Worm (Caenorhabditis elegans): ENCODE data around the gene str-261.

The str-261 gene

ce11 chrIII:11079445-11079844 lies 5.1 kb downstream of the str-261 start, which contains the start of gene W09D6.4:
W09D6.4 (plus strand) TSS chrIII:11079745.
- TF ChIP-seq M03D4.4 (tag; optimal IDR thresholded peaks at IDR 0.05) (no peak), pha-4 (tag; optimal IDR thresholded peaks at IDR 0.05) (no peak), cnd-1 (tag; optimal IDR thresholded peaks at IDR 0.05) (no peak), drap-1 (GFP tag; optimal IDR thresholded peaks at IDR 0.05) (no peak), flh-1 (GFP tag; optimal IDR thresholded peaks at IDR 0.05) (no peak), sem-2 (GFP tag; optimal IDR thresholded peaks at IDR 0.05) (no peak)

ce11 chrIII:11082604-11083003 lies 8.3 kb downstream of the str-261 start:
- no peak for TF ChIP-seq mep-1 (tag; optimal IDR thresholded peaks at IDR 0.05)
- peak; percentile 60 for TF ChIP-seq hlh-1 (tag; optimal IDR thresholded peaks at IDR 0.05)
- TF ChIP-seq cnd-1 (tag; optimal IDR thresholded peaks at IDR 0.05): no peak
- no peak for TF ChIP-seq snpc-4 (tag; optimal IDR thresholded peaks at IDR 0.05)
- peak; percentile 10 for TF ChIP-seq pha-4 (tag; optimal IDR thresholded peaks at IDR 0.05)
- no peak for TF ChIP-seq flh-1 (GFP tag; optimal IDR thresholded peaks at IDR 0.05)

- TF ChIP-seq bed-3 (GFP tag; optimal IDR thresholded peaks at IDR 0.05) (no peak), nhr-12 (tag; optimal IDR thresholded peaks at IDR 0.05) (no peak), ham-2 (GFP tag; optimal IDR thresholded peaks at IDR 0.05) (no peak), pha-4 (tag; optimal IDR thresholded peaks at IDR 0.05) (no peak)
Measured at ce11 chrIII:11083993-11084392, 9.7 kb downstream of the str-261 start.

- TF ChIP-seq ceh-83 (GFP tag; optimal IDR thresholded peaks at IDR 0.05): no peak
- TF ChIP-seq cnd-1 (tag; optimal IDR thresholded peaks at IDR 0.05): no peak
- TF ChIP-seq nhr-76 (tag; optimal IDR thresholded peaks at IDR 0.05): no peak
- no peak for TF ChIP-seq nhr-28 (tag; optimal IDR thresholded peaks at IDR 0.05)
- no peak for TF ChIP-seq ztf-11 (tag; optimal IDR thresholded peaks at IDR 0.05)
- peak; percentile 56 for TF ChIP-seq elt-1 (tag; optimal IDR thresholded peaks at IDR 0.05; ENCODE audit: borderline replicate concordance, insufficient read depth)
- TF ChIP-seq M03D4.4 (tag; optimal IDR thresholded peaks at IDR 0.05): no peak
Measured at ce11 chrIII:11087442-11087841, 13.1 kb downstream of the str-261 start.

- TF ChIP-seq flh-1 (GFP tag; optimal IDR thresholded peaks at IDR 0.05): no peak
- TF ChIP-seq nhr-12 (tag; optimal IDR thresholded peaks at IDR 0.05): no peak
Measured at ce11 chrIII:11088187-11088586, 13.9 kb downstream of the str-261 start, which contains the start of gene W09D6.5. W09D6.5 (plus strand) TSS chrIII:11088487.

ce11 chrIII:11090112-11090648 lies 15.9 kb downstream of the str-261 start:
- TF ChIP-seq snpc-4 (tag; optimal IDR thresholded peaks at IDR 0.05): no peak
- peak; percentile 65 for TF ChIP-seq zip-8 (tag; optimal IDR thresholded peaks at IDR 0.05)
- no peak for TF ChIP-seq ztf-11 (tag; optimal IDR thresholded peaks at IDR 0.05)
- no peak for TF ChIP-seq pha-4 (tag; optimal IDR thresholded peaks at IDR 0.05)
- peak; percentile 49 for TF ChIP-seq nhr-2 (tag; optimal IDR thresholded peaks at IDR 0.05)
- no peak for TF ChIP-seq nhr-28 (tag; optimal IDR thresholded peaks at IDR 0.05)
- TF ChIP-seq sem-2 (GFP tag; optimal IDR thresholded peaks at IDR 0.05): no peak
- peak; percentile 37 for TF ChIP-seq lin-13 (tag; optimal IDR thresholded peaks at IDR 0.05)

- no peak for TF ChIP-seq lin-13 (tag; optimal IDR thresholded peaks at IDR 0.05)
- no peak for TF ChIP-seq zip-8 (tag; optimal IDR thresholded peaks at IDR 0.05)
- TF ChIP-seq drap-1 (GFP tag; optimal IDR thresholded peaks at IDR 0.05): no peak
- TF ChIP-seq mab-5 (tag; optimal IDR thresholded peaks at IDR 0.05): no peak
- no peak for TF ChIP-seq flh-1 (GFP tag; optimal IDR thresholded peaks at IDR 0.05)
- TF ChIP-seq nhr-2 (tag; optimal IDR thresholded peaks at IDR 0.05): no peak
- TF ChIP-seq hlh-1 (tag; optimal IDR thresholded peaks at IDR 0.05): no peak
- TF ChIP-seq mep-1 (tag; optimal IDR thresholded peaks at IDR 0.05): no peak
- no peak for TF ChIP-seq blmp-1 (tag; optimal IDR thresholded peaks at IDR 0.05)
- TF ChIP-seq mls-2 (tag; optimal IDR thresholded peaks at IDR 0.05): no peak
- no peak for TF ChIP-seq nhr-12 (tag; optimal IDR thresholded peaks at IDR 0.05)
- no peak for TF ChIP-seq lsy-2 (tag; optimal IDR thresholded peaks at IDR 0.05)
- no peak for TF ChIP-seq ceh-83 (GFP tag; optimal IDR thresholded peaks at IDR 0.05)
- no peak for TF ChIP-seq sptf-1 (tag; optimal IDR thresholded peaks at IDR 0.05)
Measured at ce11 chrIII:11090870-11091386, 16.6 kb downstream of the str-261 start.
